Worm (Caenorhabditis elegans) whole organism, dauer: ENCODE data around the gene C31B8.9.

Experiments used
- unc-62 ChIP-seq: sonication (generic microtip); optimal IDR thresholded peaks from 2 replicates; lab custom pipeline; 2017; ENCODE audit warnings: missing biosample characterization, missing genetic modification reagents, missing genetic modification characterization

The C31B8.9 gene

DNA sequence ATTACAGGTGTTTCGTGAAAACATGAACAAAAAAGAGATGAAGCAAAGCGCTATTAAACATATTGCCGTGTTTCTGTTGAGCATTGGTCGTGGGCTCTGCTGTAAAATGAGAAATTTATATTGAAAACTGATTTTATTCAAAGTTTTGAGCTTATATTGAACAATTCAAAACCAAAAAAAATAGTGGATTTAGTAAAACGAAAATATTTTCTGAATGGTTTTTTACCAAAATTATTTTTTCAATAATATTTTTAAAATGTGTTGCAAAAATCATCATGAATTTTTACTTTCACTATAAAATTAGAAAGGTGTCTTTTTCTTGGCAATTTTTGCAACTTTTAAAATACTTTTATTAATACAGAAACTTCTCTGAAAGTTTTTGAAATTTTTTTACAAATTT lies 9.6 kb downstream of the C31B8.9 start, which contains the start of gene C31B8.7:
TSS of gene C31B8.7 (minus strand) at position 101 of the 400 bp plus-strand sequence.
- no peak for TF ChIP-seq unc-62 (GFP tag; lab: Kevin White, UChicago)

DNA sequence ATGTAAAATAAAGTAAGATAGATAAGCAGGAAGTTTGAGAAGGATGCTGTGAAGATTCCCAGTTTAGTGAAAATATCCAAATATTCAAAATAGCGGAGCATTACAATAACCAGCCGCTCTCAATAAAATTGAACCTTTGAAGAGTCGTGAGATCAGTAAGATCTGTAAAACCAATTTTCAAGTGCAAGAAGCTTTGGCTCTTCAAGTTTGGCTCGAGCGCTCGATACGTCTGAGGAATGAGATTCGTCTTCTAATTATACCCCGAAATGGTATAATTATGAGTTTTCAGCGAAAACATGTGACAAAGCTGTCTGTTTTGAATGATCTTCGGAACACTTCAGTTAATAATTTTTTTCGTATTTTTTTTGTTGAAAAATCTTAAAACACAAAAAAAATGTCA lies 12.9 kb downstream of the C31B8.9 start, which contains the start of gene str-46:
TSS of gene str-46 (minus strand) at position 101 of the 400 bp plus-strand sequence.
- no peak for TF ChIP-seq unc-62 (GFP tag; lab: Kevin White, UChicago)

DNA sequence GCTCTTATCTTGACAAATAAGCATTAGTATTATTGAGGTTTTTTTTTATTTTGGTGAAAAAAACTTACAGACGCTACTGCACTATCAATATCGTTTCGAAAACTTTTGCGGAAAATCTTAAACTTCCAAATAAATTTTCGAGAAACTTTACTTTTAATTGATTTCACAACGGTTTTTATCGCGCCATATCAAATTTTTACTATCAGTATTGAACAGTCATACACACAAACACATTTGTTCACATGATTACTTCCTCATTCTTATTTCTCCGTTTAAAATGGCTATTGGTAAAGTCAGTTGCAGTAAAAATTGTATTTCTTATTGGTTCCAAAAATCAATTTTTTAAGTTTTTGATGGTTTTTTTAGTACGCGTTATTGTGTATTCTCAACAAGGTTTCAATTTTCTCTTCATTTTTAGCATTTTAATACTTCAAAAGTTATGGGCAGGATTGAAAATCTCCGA lies 16.6 kb downstream of the C31B8.9 start, which contains the start of gene pals-32:
TSS of gene pals-32 (plus strand) at position 413 of the 463 bp plus-strand sequence.
- TF ChIP-seq unc-62 (GFP tag; lab: Kevin White, UChicago) = no peak

DNA sequence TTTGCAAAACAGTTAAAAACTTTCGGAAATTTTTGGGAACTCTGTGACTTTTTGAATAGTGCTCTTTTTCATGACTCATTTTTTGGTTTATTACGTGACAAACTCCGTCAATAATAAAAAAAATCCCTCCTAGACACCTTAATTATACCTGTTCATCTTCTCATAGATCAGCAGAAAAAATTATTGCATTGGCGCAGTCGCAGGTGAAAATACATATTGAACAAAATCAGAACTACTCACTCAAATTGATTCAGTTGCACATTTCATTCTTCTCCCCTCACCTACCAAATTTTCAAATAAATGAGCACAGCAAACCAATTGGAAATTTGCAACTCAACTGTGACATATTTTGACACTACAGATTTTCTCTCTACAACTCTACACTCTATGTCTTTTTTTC lies 19.8 kb downstream of the C31B8.9 start, which contains the start of gene srh-127:
TSS of gene srh-127 (plus strand) at position 301 of the 400 bp plus-strand sequence.
- TF ChIP-seq unc-62 (GFP tag; lab: Kevin White, UChicago) = no peak

DNA sequence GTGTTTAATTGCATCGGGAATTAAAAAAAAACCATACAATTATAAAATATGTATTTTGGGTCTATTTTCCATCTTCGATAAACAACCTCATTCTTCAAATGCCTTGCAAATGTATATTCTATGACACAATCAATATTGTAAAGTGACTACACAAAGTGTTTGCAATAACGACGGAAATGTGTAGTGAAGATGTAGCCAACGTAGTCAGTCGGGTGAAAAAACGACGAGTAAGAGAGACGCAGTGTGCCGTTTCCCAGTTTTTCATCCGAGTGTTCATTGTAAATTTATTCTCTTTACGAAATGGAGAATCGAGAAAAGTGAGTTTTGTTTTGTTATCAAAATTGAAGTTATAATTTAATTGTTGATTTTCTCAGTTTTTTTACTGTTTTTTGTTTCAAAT lies 20.9 kb downstream of the C31B8.9 start, which contains the start of gene F37B4.15:
TSS of gene F37B4.15 (plus strand) at position 301 of the 400 bp plus-strand sequence.
- no peak for TF ChIP-seq unc-62 (GFP tag; lab: Kevin White, UChicago)

DNA sequence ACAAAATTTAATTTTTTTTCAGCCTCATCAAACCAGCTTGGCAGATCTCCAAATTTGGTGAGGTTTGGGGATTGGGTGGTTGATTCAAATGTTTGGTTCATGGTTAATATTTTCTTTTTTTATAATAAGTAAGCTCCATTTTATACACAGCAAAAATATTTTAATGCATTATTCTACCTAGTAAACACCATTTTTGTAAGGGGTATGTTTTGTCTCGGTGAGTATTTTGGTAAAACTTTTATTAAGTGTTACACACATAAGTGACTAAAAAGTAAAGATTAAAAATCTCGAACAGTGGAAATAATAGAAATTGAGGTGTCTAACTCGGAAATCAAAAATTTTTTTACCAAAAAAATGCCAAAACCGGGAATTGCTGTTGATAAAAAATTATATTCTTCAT lies 24.1 kb downstream of the C31B8.9 start, which contains the start of gene srw-4:
TSS of gene srw-4 (minus strand) at position 101 of the 400 bp plus-strand sequence.
- no peak for TF ChIP-seq unc-62 (GFP tag; lab: Kevin White, UChicago)

DNA sequence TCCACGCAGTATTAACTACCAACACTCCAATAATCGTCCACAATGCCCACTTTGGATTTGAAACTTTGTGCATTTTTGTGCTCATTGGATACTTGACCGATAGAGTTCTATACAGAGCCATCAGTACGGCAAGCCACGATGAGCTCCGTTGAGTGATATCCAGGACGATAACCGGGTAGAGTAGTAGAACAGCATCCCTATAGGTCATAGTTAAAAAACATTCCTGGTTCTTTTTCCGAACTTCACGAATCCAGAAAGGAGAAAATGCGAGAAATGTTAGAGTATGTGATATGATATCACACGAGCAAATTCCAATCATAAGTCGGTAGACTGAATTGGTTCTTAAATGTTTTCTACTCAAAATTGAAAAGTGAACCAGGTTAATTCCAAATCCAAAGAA lies 24.5 kb downstream of the C31B8.9 start:
- TF ChIP-seq unc-62 (GFP tag; lab: Kevin White, UChicago) = no peak

DNA sequence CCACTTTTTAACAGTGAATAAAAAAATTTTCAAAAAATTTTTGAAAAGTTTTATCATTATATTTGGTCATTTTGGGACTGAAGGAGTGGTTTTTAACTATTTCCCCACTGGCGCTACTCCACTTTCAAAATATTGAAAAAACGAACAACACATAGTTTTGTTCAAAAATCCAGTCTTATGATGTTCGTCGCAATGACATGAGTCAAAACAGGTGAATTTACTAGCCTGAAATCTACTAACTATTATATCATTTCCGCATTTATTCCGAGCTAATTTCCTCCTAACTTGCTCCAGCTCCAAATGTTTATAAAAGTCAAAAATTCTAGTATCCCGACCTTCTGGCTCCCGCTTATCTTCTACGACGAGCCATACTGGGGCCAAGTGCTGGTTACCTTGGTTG lies 28.4 kb downstream of the C31B8.9 start, which contains the start of gene sre-24:
TSS of gene sre-24 (plus strand) at position 301 of the 400 bp plus-strand sequence.
- no peak for TF ChIP-seq unc-62 (GFP tag; lab: Kevin White, UChicago)

DNA sequence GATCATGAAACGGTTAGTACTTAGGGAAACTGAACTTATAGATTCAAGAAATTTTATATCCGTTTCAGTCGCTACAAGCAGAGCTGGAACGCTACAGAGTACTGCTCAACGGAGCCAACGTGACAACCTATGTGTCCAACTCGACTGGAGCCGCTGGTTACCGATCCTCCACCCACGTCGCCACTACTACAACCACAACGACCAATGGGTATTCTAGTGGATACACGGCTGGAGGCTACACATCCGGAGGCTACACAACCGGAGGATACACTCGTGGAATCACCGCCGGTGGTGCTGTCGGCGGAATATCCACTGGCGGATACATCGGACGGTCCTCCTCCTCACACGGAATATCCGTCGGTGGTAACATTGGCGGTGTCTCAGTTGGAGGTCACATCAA lies 29.7 kb downstream of the C31B8.9 start:
- no peak for TF ChIP-seq unc-62 (GFP tag; lab: Kevin White, UChicago)

DNA sequence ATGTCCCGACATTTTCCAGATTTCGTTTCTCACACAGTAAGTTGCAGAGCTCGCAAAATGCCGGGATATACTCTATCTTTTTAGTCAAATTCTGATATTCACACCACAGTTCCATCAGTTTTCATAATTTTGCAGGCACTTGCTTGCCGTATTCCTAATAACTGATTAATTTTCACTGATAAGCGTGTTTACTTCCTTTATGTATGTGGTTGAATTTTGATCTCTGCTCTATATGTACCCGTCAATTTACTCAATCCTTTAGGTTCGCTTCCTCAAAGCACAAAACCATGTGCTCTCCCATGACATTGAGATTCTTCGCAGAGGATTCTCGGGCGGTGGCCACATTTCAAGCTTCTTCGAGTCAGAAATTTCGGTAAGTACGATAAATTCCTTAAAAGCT lies 31.2 kb downstream of the C31B8.9 start:
- TF ChIP-seq unc-62 (GFP tag; lab: Kevin White, UChicago) = no peak

DNA sequence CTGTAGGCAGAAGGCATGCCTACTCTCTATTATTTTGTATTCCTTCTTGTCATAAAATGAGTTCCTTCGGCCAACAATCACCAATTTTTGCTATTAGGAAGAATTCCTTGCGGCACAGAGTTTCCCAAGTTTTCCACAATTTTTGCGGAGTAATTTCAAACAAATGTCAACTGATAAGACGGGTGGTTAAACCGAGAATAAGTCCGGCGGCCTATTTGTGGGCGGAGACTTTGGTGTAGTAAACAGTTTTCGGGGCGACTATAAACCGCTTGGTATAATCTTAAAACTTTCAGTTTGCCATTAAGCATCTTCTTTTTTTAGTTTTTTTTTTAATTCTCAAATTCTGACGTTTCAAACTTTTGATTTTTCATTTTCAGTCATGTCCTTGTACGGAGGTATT lies 31.8 kb downstream of the C31B8.9 start, which contains the start of gene ifc-1:
TSS of gene ifc-1 (plus strand) at position 378 of the 400 bp plus-strand sequence.
- TF ChIP-seq unc-62 (GFP tag; lab: Kevin White, UChicago) = no peak

DNA sequence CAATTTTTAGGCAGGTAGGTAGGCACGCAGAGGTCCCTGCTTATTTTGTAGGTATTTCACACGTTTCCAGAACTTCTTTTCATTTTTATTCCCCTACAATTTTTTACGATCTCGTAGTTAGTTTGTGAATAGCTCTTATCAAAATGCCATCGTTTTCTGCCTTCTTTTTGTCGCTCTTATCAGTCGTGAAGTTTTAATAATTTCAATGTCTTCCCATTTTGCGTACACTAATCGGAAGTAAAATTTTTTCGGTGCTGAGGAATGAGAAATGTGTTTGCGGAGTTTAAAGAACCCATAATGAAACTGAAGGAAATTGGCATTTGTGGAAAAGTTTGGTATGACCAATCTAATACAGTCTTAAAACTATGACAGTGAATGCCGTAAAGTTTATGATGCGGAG lies 32.4 kb downstream of the C31B8.9 start:
- TF ChIP-seq unc-62 (GFP tag; lab: Kevin White, UChicago) = no peak

DNA sequence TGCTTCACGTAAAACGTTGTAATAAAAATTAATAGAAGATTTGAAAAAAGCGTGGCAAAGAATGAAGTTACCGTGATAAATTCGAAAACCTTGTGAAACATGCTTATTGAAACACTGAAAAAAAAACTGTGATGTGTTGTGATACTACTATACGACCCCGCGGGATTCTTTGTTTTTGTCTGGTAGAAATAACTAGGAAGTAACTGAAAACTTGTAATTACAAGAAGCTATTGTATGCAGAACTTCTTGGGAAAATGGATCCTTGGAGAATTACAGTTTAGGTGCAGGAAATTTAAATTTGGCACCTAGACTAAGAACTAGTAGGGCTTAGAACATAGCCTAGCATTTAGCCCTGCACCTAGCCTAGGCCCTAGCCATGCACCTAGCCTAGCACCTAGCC lies 33.0 kb downstream of the C31B8.9 start, which contains the start of gene str-39:
TSS of gene str-39 (minus strand) at position 101 of the 400 bp plus-strand sequence.
- no peak for TF ChIP-seq unc-62 (GFP tag; lab: Kevin White, UChicago)

DNA sequence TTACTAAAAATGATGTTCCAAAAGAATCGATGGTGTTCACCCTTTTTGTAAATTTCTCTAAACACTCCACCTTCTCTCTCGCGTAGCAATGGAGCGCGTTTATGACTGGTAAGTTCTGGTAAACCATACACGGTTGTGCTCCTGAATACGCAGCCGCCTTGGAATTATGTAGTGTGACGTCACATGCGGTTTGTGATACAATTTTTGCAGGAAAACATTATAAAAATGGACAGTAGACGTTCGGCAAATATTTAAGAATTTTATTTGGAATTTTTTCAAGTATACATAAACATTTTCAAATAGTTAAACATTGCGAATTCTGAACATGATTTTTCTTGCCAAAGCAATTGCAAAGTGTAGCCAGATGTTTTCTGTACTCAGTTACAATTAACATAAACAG lies 35.3 kb downstream of the C31B8.9 start, which contains the start of gene F37B4.10:
TSS of gene F37B4.10 (minus strand) at position 101 of the 400 bp plus-strand sequence.
- no peak for TF ChIP-seq unc-62 (GFP tag; lab: Kevin White, UChicago)

DNA sequence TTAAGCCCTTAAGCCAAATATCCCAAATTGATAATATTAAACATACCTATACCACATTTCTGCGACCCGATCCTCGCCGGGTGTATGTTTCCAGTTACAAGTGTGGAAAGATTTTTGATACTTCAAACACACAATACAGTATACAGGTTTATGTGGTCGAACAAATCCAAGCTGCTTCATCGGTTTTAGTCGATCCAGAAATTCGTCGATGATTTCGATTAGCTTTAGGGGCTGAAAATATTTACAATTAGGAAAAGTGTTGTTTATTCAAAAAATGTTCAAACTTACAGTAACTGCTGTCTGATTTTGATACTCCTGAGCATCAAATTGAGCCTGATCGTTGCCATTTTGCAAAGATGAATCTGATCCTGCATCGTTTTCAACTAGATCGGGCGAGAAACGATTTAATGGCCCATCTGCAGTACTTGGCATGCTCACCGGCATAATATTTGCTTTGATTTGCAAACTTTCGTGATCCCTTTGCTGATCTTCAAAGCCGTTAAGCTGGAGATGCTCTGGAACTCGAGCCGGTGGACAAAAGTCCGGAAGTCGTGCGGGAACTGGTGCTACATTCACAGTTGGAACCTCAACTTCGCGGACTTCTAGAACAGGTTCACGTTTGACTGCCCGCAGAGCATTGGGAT lies 36.5 kb downstream of the C31B8.9 start:
- no peak for TF ChIP-seq unc-62 (GFP tag; lab: Kevin White, UChicago)

DNA sequence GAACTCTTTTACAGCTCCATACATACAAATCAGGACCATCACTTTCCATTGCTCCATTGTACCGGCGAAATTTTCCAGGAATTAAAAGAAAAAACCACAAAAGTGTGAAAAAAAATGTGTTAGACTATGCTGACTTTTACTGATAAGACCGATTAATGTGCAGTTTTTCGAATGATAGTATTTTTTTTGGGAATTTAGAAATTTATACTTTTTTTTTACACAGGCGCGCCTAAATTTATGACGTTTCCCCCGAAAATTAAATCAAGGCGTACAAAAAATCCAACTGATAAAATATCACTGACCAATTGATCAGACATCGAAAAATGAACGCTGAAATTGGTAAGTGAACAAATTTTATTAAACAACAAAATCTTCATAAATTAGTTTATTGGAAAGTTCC lies 37.4 kb downstream of the C31B8.9 start, which contains the start of gene folt-2:
TSS of gene folt-2 (minus strand) at position 179 of the 400 bp plus-strand sequence.
- TF ChIP-seq unc-62 (GFP tag; lab: Kevin White, UChicago) = no peak
